Fruit fly (Drosophila melanogaster) whole organism, pupa: Measurements from ENCODE around the gene tll.

Source experiments
- CG10348 ChIP-seq: fragments of 200-800 bp; sonication (Bioruptor generic); IDR thresholded peaks from 2 replicates; pipeline ENCODE4 v1.3.6; 2022; ENCODE audit warnings: missing biosample characterization, missing genetic modification characterization
- CG12605 ChIP-seq: fragments of 200-800 bp; sonication (Bioruptor generic); IDR thresholded peaks from 2 replicates; pipeline ENCODE4 v1.3.6; 2022; ENCODE audit warnings: missing biosample characterization, missing genetic modification characterization
- CG13204 ChIP-seq: fragments of 200-800 bp; sonication (Bioruptor generic); optimal IDR thresholded peaks from 2 replicates; lab custom pipeline; 2018; ENCODE audit warnings: missing biosample characterization, mild to moderate bottlenecking, missing genetic modification characterization, moderate library complexity
- CG14655 ChIP-seq: fragments of 200-800 bp; sonication (Bioruptor generic); optimal IDR thresholded peaks from 3 replicates; lab custom pipeline; 2017; ENCODE audit warnings: mild to moderate bottlenecking, missing biosample characterization, missing genetic modification reagents, missing genetic modification characterization
- CG15710 ChIP-seq: fragments of 200-800 bp; sonication (Bioruptor generic); optimal IDR thresholded peaks from 2 replicates; lab custom pipeline; 2018; ENCODE audit warnings: missing biosample characterization, mild to moderate bottlenecking, missing genetic modification characterization, moderate library complexity
- CG17806 ChIP-seq: fragments of 200-800 bp; sonication (Bioruptor generic); optimal IDR thresholded peaks from 2 replicates; lab custom pipeline; 2018; ENCODE audit warnings: missing biosample characterization, mild to moderate bottlenecking, missing genetic modification characterization, moderate library complexity
- CG32121 ChIP-seq: fragments of 200-800 bp; sonication (Bioruptor generic); IDR thresholded peaks from 2 replicates; pipeline ENCODE4 v1.3.6; 2022; ENCODE audit warnings: missing biosample characterization, missing genetic modification characterization
- CG34367 ChIP-seq: fragments of 200-800 bp; sonication (Bioruptor generic); optimal IDR thresholded peaks from 2 replicates; lab custom pipeline; 2018; ENCODE audit warnings: missing biosample characterization, mild to moderate bottlenecking, missing genetic modification characterization
- CG4496 ChIP-seq: fragments of 200-800 bp; sonication (Bioruptor generic); IDR thresholded peaks from 3 replicates; pipeline ENCODE4 v1.3.6; 2022; ENCODE audit warnings: missing biosample characterization, missing genetic modification characterization
- CG8159 ChIP-seq: fragments of 200-800 bp; sonication (Bioruptor generic); optimal IDR thresholded peaks from 3 replicates; lab custom pipeline; 2018; ENCODE audit warnings: missing biosample characterization, mild to moderate bottlenecking, missing genetic modification characterization, moderate library complexity
- CG8301 ChIP-seq: fragments of 200-800 bp; sonication (Bioruptor generic); optimal IDR thresholded peaks from 2 replicates; lab custom pipeline; 2018; ENCODE audit warnings: missing biosample characterization, mild to moderate bottlenecking, missing genetic modification characterization
- CG9948 ChIP-seq: fragments of 200-800 bp; sonication (Bioruptor generic); optimal IDR thresholded peaks from 2 replicates; lab custom pipeline; 2018; ENCODE audit warnings: missing biosample characterization, mild to moderate bottlenecking, missing genetic modification characterization, moderate library complexity
- D1 ChIP-seq: fragments of 200-800 bp; sonication (Bioruptor generic); optimal IDR thresholded peaks from 2 replicates; lab custom pipeline; 2018; ENCODE audit warnings: missing biosample characterization, mild to moderate bottlenecking, missing genetic modification characterization, moderate library complexity
- EcR ChIP-seq: fragments of 200-800 bp; sonication (Bioruptor generic); optimal IDR thresholded peaks from 3 replicates; lab custom pipeline; 2019; ENCODE audit warnings: missing biosample characterization, missing genetic modification characterization, mild to moderate bottlenecking, moderate library complexity, missing genetic modification reagents
- Ets98B ChIP-seq: fragments of 200-800 bp; sonication (Bioruptor generic); IDR thresholded peaks from 2 replicates; pipeline ENCODE4 v1.3.6; 2022; ENCODE audit warnings: missing biosample characterization, missing genetic modification characterization
- Pif1A ChIP-seq: fragments of 200-800 bp; sonication (Bioruptor generic); optimal IDR thresholded peaks from 3 replicates; lab custom pipeline; 2016; ENCODE audit warnings: missing biosample characterization, missing genetic modification characterization
- Pif1B ChIP-seq: fragments of 200-800 bp; sonication (Bioruptor generic); optimal IDR thresholded peaks from 3 replicates; lab custom pipeline; 2016; ENCODE audit warnings: missing biosample characterization, missing genetic modification characterization
- Snoo ChIP-seq: fragments of 200-800 bp; sonication (Bioruptor generic); optimal IDR thresholded peaks from 3 replicates; lab custom pipeline; 2017; ENCODE audit warnings: missing biosample characterization, mild to moderate bottlenecking, missing genetic modification characterization, inconsistent platforms
- fd96Ca ChIP-seq: fragments of 200-800 bp; sonication (Bioruptor generic); IDR thresholded peaks from 3 replicates; pipeline ENCODE4 v1.3.6; 2022; ENCODE audit warnings: missing biosample characterization, missing genetic modification characterization
- gl ChIP-seq: fragments of 200-800 bp; sonication (Bioruptor generic); optimal IDR thresholded peaks from 2 replicates; lab custom pipeline; 2018; ENCODE audit warnings: missing biosample characterization, mild to moderate bottlenecking, missing genetic modification characterization
- rn ChIP-seq: fragments of 200-800 bp; sonication (Bioruptor generic); IDR thresholded peaks from 2 replicates; pipeline ENCODE4 v1.3.6; 2022; ENCODE audit warnings: missing biosample characterization, missing genetic modification characterization

Gene tll

dm6 chr3R:30862471-30862870 lies 10.4 kb downstream of the tll start:
- peak; percentile 28; the same call in 1 of the 2 replicates for TF ChIP-seq CG32121
- no peak for TF ChIP-seq CG17806 (tag; lab: Kevin White, UChicago)
- TF ChIP-seq CG14655 (GFP tag; lab: Kevin White, UChicago): no peak
- no peak for TF ChIP-seq CG8159
- TF ChIP-seq CG4496 (GFP tag; lab: Robert Waterston, UW): no peak
- no peak for TF ChIP-seq CG15710
- no peak for TF ChIP-seq gl (tag; lab: Kevin White, UChicago)

DNA sequence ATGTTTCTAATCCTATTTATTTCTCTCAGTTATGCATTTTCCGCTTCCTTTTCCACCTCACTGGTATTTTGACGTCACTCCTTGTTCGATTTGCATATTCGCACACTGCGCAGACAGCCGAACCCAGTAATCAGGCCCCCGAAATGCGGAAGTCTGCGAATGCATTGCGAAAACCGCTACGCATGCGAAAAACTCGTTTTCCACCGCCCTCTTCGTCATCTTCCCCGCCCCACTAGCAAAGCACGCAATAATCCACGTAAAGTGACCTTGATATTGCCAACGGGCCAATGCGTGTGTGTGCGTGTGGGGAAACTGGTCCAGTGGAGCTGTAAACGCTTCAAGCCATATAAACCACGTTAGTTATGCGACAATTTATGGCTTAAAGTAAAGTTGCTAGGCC lies 11.9 kb downstream of the tll start:
- TF ChIP-seq EcR (GFP tag; lab: Kevin White, UChicago) (peak; percentile 48), CG10348 (GFP tag; lab: Robert Waterston, UW) (no peak), CG4496 (GFP tag; lab: Robert Waterston, UW) (0 out of 3 replicates have a peak, but pooled peaks have one; percentile 31), CG34367 (tag; lab: Kevin White, UChicago) (no peak), Snoo (tag; lab: Kevin White, UChicago) (peak; percentile 63), Pif1A (GFP tag; lab: Kevin White, UChicago) (no peak), CG9948 (tag; lab: Kevin White, UChicago) (no peak), D1 (tag; lab: Kevin White, UChicago) (no peak)

- peak; percentile 39 for TF ChIP-seq CG17806 (tag; lab: Kevin White, UChicago)
- no peak for TF ChIP-seq CG32121
- no peak for TF ChIP-seq gl (tag; lab: Kevin White, UChicago)
- peak; percentile 65 for TF ChIP-seq CG15710
- TF ChIP-seq Pif1B (GFP tag; lab: Kevin White, UChicago): no peak
- peak; percentile 25 for TF ChIP-seq CG34367 (tag; lab: Kevin White, UChicago)
- TF ChIP-seq rn (GFP tag; lab: Robert Waterston, UW): no peak
- TF ChIP-seq CG9948 (tag; lab: Kevin White, UChicago): peak; percentile 33
- TF ChIP-seq CG4496 (GFP tag; lab: Robert Waterston, UW): 0 out of 3 replicates have a peak, but pooled peaks have one; percentile 49
- TF ChIP-seq Pif1A (GFP tag; lab: Kevin White, UChicago): peak; percentile 33
- TF ChIP-seq CG12605 (GFP tag; lab: Robert Waterston, UW): no peak
- TF ChIP-seq Ets98B: no peak
- TF ChIP-seq CG10348 (GFP tag; lab: Robert Waterston, UW): no peak
- peak; percentile 33 for TF ChIP-seq CG14655 (GFP tag; lab: Kevin White, UChicago)
- TF ChIP-seq fd96Ca (GFP tag; lab: Robert Waterston, UW): no peak
- peak; percentile 73 for TF ChIP-seq CG8159
- TF ChIP-seq D1 (tag; lab: Kevin White, UChicago): no peak
- no peak for TF ChIP-seq CG13204 (GFP tag; lab: Kevin White, UChicago)
- no peak for TF ChIP-seq Snoo (tag; lab: Kevin White, UChicago)
- no peak for TF ChIP-seq EcR (GFP tag; lab: Kevin White, UChicago)
- peak; percentile 43 for TF ChIP-seq CG8301 (tag; lab: Kevin White, UChicago)
Measured at dm6 chr3R:30864465-30864864, 12.3 kb downstream of the tll start.

- TF ChIP-seq fd96Ca (GFP tag; lab: Robert Waterston, UW) (no peak), CG9948 (tag; lab: Kevin White, UChicago) (peak; percentile 11), CG15710 (peak; percentile 53), gl (tag; lab: Kevin White, UChicago) (no peak), CG8159 (peak; percentile 56), D1 (tag; lab: Kevin White, UChicago) (no peak), EcR (GFP tag; lab: Kevin White, UChicago) (no peak), CG32121 (no peak), Pif1A (GFP tag; lab: Kevin White, UChicago) (no peak)
Measured at dm6 chr3R:30865365-30865770, 13.3 kb downstream of the tll start.

DNA sequence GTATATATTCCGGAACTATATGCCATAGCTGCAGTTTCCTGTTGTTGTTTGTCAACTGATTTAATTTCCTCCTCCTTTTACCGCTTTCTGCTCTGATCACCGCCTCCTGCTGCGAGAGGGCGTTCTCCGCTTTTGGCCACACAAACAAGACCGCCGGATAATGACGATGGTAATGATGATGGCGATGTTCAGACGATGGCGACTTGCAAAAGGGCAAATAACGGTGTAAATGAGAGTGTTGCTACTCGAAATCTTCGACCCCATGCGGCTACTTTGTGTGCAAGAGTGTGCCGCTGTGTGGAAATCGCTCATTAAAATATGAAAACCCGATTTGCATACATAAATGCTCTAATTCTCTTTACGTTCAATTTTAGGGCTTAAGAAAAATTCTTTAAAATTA lies 13.8 kb downstream of the tll start:
- TF ChIP-seq CG14655 (GFP tag; lab: Kevin White, UChicago) (no peak), CG8159 (no peak), EcR (GFP tag; lab: Kevin White, UChicago) (no peak), CG10348 (GFP tag; lab: Robert Waterston, UW) (no peak), CG9948 (tag; lab: Kevin White, UChicago) (no peak), CG15710 (no peak), rn (GFP tag; lab: Robert Waterston, UW) (no peak), gl (tag; lab: Kevin White, UChicago) (no peak), CG13204 (GFP tag; lab: Kevin White, UChicago) (no peak), CG12605 (GFP tag; lab: Robert Waterston, UW) (no peak), CG8301 (tag; lab: Kevin White, UChicago) (no peak), Snoo (tag; lab: Kevin White, UChicago) (no peak), fd96Ca (GFP tag; lab: Robert Waterston, UW) (no peak), Ets98B (no peak), Pif1B (GFP tag; lab: Kevin White, UChicago) (no peak), CG34367 (tag; lab: Kevin White, UChicago) (no peak), CG32121 (no peak)

DNA sequence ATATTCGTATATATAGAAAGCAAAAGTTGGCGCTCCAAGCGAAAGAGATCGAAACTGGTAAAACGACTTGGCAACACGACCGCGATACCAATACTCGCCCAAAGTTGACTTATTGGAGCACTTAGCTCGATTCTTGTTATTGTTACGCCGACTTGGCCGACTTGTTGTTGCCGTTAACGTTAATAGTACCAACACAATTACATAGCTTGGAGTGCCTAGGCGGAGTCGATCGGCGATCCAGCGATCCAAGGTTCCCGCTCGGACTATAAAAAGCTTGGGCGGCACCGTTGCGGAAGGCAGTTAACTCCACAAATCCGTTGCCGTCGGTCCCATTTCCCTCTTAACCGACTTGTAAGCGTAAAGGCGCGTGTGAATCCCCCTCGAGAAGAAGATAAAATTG lies 15.1 kb downstream of the tll start, which contains the start of gene Cpr100A:
Cpr100A (plus strand) TSS at position 290 of the 400 bp plus-strand sequence.
- no peak for TF ChIP-seq CG9948 (tag; lab: Kevin White, UChicago)
- TF ChIP-seq EcR (GFP tag; lab: Kevin White, UChicago): peak; percentile 57
- TF ChIP-seq CG32121: no peak
- TF ChIP-seq CG15710: no peak
- TF ChIP-seq CG13204 (GFP tag; lab: Kevin White, UChicago): peak; percentile 38
- no peak for TF ChIP-seq CG34367 (tag; lab: Kevin White, UChicago)
- no peak for TF ChIP-seq Snoo (tag; lab: Kevin White, UChicago)
- TF ChIP-seq CG4496 (GFP tag; lab: Robert Waterston, UW): no peak
- TF ChIP-seq CG8159: no peak
- no peak for TF ChIP-seq CG8301 (tag; lab: Kevin White, UChicago)
